Worm (Caenorhabditis elegans) whole organism, L1 larva: Measurements from ENCODE around the gene sre-7.

Experiments
- C04F5.9 ChIP-seq: sonication (generic microtip); optimal IDR thresholded peaks from 2 replicates; lab custom pipeline; 2016; ENCODE audit warnings: missing genetic modification characterization, missing compliant biosample characterization
- C16A3.4 ChIP-seq: fragments of 150-350 bp; optimal IDR thresholded peaks from 2 replicates; lab custom pipeline; 2014; ENCODE audit warnings: missing biosample characterization, missing genetic modification characterization
- C34B4.2 ChIP-seq: sonication (generic microtip); optimal IDR thresholded peaks from 2 replicates; lab custom pipeline; 2017; ENCODE audit warnings: mild to moderate bottlenecking, missing genetic modification characterization, missing compliant biosample characterization
- Y116A8C.19 ChIP-seq: sonication (generic microtip); optimal IDR thresholded peaks from 2 replicates; lab custom pipeline; 2016; ENCODE audit warnings: missing compliant biosample characterization, missing genetic modification characterization, borderline replicate concordance
- aha-1 ChIP-seq: fragments of 150-350 bp; optimal IDR thresholded peaks from 2 replicates; lab custom pipeline; 2014; ENCODE audit warnings: missing biosample characterization, missing genetic modification characterization
- alr-1 ChIP-seq: fragments of 200-800 bp; sonication (Bioruptor generic); optimal IDR thresholded peaks from 2 replicates; lab custom pipeline; 2018; ENCODE audit warnings: borderline replicate concordance, mild to moderate bottlenecking, missing genetic modification characterization, missing compliant biosample characterization
- ama-1 ChIP-seq: fragments of 150-350 bp; optimal IDR thresholded peaks from 2 replicates; lab custom pipeline; 2014
- blmp-1 ChIP-seq: fragments of 150-350 bp; optimal IDR thresholded peaks from 2 replicates; lab custom pipeline; 2014; ENCODE audit warnings: missing biosample characterization, missing genetic modification characterization
- ceh-8 ChIP-seq: fragments of 200-800 bp; sonication (Bioruptor generic); optimal IDR thresholded peaks from 2 replicates; lab custom pipeline; 2018; ENCODE audit warnings: mild to moderate bottlenecking, missing genetic modification characterization, moderate library complexity, missing compliant biosample characterization
- ceh-82 ChIP-seq, 3 experiments: fragments of 150-350 bp in 1 of 3; sonication (generic microtip) in 2 of 3; optimal IDR thresholded peaks; 2 replicates each; lab custom pipeline; 2014 to 2017; ENCODE audit warnings: missing biosample characterization in 3 of 3, missing genetic modification characterization in 3 of 3
- dpl-1 ChIP-seq, 3 experiments: fragments of 150-350 bp in 2 of 3; sonication (generic microtip) in 1 of 3; optimal IDR thresholded peaks; 2 replicates each; lab custom pipeline; 2014 to 2017; ENCODE audit warnings: missing biosample characterization in 3 of 3, missing genetic modification characterization in 3 of 3, missing genetic modification reagents in 3 of 3
- egl-13 ChIP-seq: sonication (generic microtip); optimal IDR thresholded peaks from 2 replicates; lab custom pipeline; 2016; ENCODE audit warnings: missing genotype, missing genetic modification reagents, missing genetic modification characterization, missing compliant biosample characterization
- egl-27 ChIP-seq, 2 experiments: fragments of 150-350 bp in 1 of 2; sonication (generic microtip); optimal IDR thresholded peaks; 3 replicates each; lab custom pipeline; 2017 to 2018; ENCODE audit warnings: missing biosample characterization in 2 of 2, missing genetic modification characterization in 2 of 2, missing genetic modification reagents in 2 of 2
- elt-3 ChIP-seq, 6 experiments: fragments of 150-350 bp in 1 of 6; sonication (generic microtip); optimal IDR thresholded peaks; 2 replicates each; lab custom pipeline; 2017 to 2018; ENCODE audit warnings: missing biosample characterization in 6 of 6, missing genetic modification characterization in 6 of 6, inconsistent platforms in 1 of 6
- hlh-17 ChIP-seq: fragments of 200-800 bp; sonication (Bioruptor generic); optimal IDR thresholded peaks from 2 replicates; lab custom pipeline; 2018; ENCODE audit warnings: missing genetic modification characterization, mild to moderate bottlenecking, missing compliant biosample characterization, moderate library complexity, borderline replicate concordance
- hlh-4 ChIP-seq: sonication (generic microtip); optimal IDR thresholded peaks from 2 replicates; lab custom pipeline; 2016; ENCODE audit warnings: mild to moderate bottlenecking, missing genetic modification characterization, missing compliant biosample characterization
- hpl-2 ChIP-seq: fragments of 150-350 bp; optimal IDR thresholded peaks from 2 replicates; lab custom pipeline; 2014; ENCODE audit warnings: missing biosample characterization, missing genetic modification reagents, missing genetic modification characterization
- irx-1 ChIP-seq: sonication (generic microtip); optimal IDR thresholded peaks from 2 replicates; lab custom pipeline; 2016; ENCODE audit warnings: missing genetic modification characterization, missing compliant biosample characterization
- jun-1 ChIP-seq: fragments of 150-350 bp; optimal IDR thresholded peaks from 2 replicates; lab custom pipeline; 2014; ENCODE audit warnings: missing biosample characterization, missing genetic modification reagents, missing genetic modification characterization
- lin-14 ChIP-seq: fragments of 200-800 bp; sonication (Bioruptor generic); optimal IDR thresholded peaks from 2 replicates; lab custom pipeline; 2018; ENCODE audit warnings: mild to moderate bottlenecking, missing genetic modification characterization, moderate library complexity, missing compliant biosample characterization
- lin-35 ChIP-seq, 2 experiments: fragments of 150-350 bp; optimal IDR thresholded peaks; 2 replicates each; lab custom pipeline; 2014; ENCODE audit warnings: missing biosample characterization in 2 of 2, missing genetic modification characterization in 2 of 2, missing genetic modification reagents in 2 of 2
- lin-39 ChIP-seq: fragments of 150-350 bp; optimal IDR thresholded peaks from 2 replicates; lab custom pipeline; 2014; ENCODE audit warnings: missing biosample characterization, missing genetic modification reagents, missing genetic modification characterization
- lsy-2 ChIP-seq, 2 experiments: fragments of 150-350 bp; optimal IDR thresholded peaks; 2 replicates each; lab custom pipeline; 2014; ENCODE audit warnings: missing biosample characterization in 2 of 2, missing genetic modification characterization in 2 of 2
- mab-9 ChIP-seq: fragments of 200-800 bp; sonication (Bioruptor generic); IDR thresholded peaks from 2 replicates; pipeline ENCODE4 v1.3.6; 2022; ENCODE audit warnings: missing genetic modification reagents, missing genetic modification characterization, missing compliant biosample characterization
- mdl-1 ChIP-seq, 2 experiments: fragments of 150-350 bp; optimal IDR thresholded peaks; 2 replicates each; lab custom pipeline; 2014 to 2017; ENCODE audit warnings: missing biosample characterization in 2 of 2, missing genetic modification characterization in 2 of 2, inconsistent platforms in 1 of 2
- mep-1 ChIP-seq: fragments of 150-350 bp; optimal IDR thresholded peaks from 2 replicates; lab custom pipeline; 2014; ENCODE audit warnings: missing biosample characterization, missing genetic modification characterization
- nhr-11 ChIP-seq: fragments of 150-350 bp; optimal IDR thresholded peaks from 2 replicates; lab custom pipeline; 2014; ENCODE audit warnings: missing biosample characterization, missing genetic modification characterization
- nhr-12 ChIP-seq: sonication (generic microtip); optimal IDR thresholded peaks from 2 replicates; lab custom pipeline; 2017; ENCODE audit warnings: missing biosample characterization, missing genetic modification characterization
- nhr-19 ChIP-seq: fragments of 200-800 bp; sonication (Bioruptor generic); conservative IDR thresholded peaks from 2 replicates; pipeline ENCODE4 v1.3.6; 2022; ENCODE audit warnings: missing genetic modification characterization, missing compliant biosample characterization
- nhr-20 ChIP-seq: sonication (generic microtip); optimal IDR thresholded peaks from 2 replicates; lab custom pipeline; 2016; ENCODE audit warnings: mild to moderate bottlenecking, missing genetic modification characterization, missing compliant biosample characterization
- nhr-237 ChIP-seq: fragments of 150-350 bp; optimal IDR thresholded peaks from 2 replicates; lab custom pipeline; 2014; ENCODE audit warnings: missing biosample characterization, missing genetic modification characterization
- nhr-28 ChIP-seq: fragments of 150-350 bp; optimal IDR thresholded peaks from 2 replicates; lab custom pipeline; 2014; ENCODE audit warnings: missing biosample characterization, missing genetic modification characterization
- nhr-76 ChIP-seq: sonication (generic microtip); optimal IDR thresholded peaks from 2 replicates; lab custom pipeline; 2017; ENCODE audit warnings: missing biosample characterization, missing genetic modification characterization
- nhr-77 ChIP-seq: fragments of 150-350 bp; optimal IDR thresholded peaks from 2 replicates; lab custom pipeline; 2014; ENCODE audit warnings: missing biosample characterization, missing genetic modification characterization
- nhr-84 ChIP-seq: sonication (generic microtip); optimal IDR thresholded peaks from 2 replicates; lab custom pipeline; 2017; ENCODE audit warnings: missing biosample characterization, missing genetic modification characterization
- nhr-85 ChIP-seq: sonication (generic microtip); peaks from one replicate; lab custom pipeline; 2016; ENCODE audit warnings: missing genetic modification characterization, inconsistent platforms, missing compliant biosample characterization
- nhr-90 ChIP-seq: sonication (generic microtip); optimal IDR thresholded peaks from 2 replicates; lab custom pipeline; 2016; ENCODE audit warnings: mild to moderate bottlenecking, missing genetic modification characterization, missing compliant biosample characterization; ENCODE audit not compliant: poor library complexity
- pag-3 ChIP-seq: sonication (generic microtip); optimal IDR thresholded peaks from 2 replicates; lab custom pipeline; 2017; ENCODE audit warnings: missing genetic modification characterization, mild to moderate bottlenecking, missing compliant biosample characterization, antibody characterized with exemption, borderline replicate concordance; ENCODE audit not compliant: insufficient read depth
- pax-3 ChIP-seq: fragments of 200-800 bp; sonication (Bioruptor generic); optimal IDR thresholded peaks from 2 replicates; lab custom pipeline; 2018; ENCODE audit warnings: mild to moderate bottlenecking, missing genetic modification characterization, moderate library complexity, missing compliant biosample characterization
- snpc-4 ChIP-seq: fragments of 150-350 bp; optimal IDR thresholded peaks from 2 replicates; lab custom pipeline; 2014; ENCODE audit warnings: missing biosample characterization, missing genetic modification characterization
- snu-23 ChIP-seq: sonication (generic microtip); optimal IDR thresholded peaks from 2 replicates; lab custom pipeline; 2016; ENCODE audit warnings: missing genetic modification characterization, missing compliant biosample characterization
- sup-37 ChIP-seq: fragments of 200-800 bp; sonication (Bioruptor generic); optimal IDR thresholded peaks from 2 replicates; lab custom pipeline; 2018; ENCODE audit warnings: mild to moderate bottlenecking, missing genetic modification characterization, missing compliant biosample characterization
- swsn-7 ChIP-seq: sonication (generic microtip); optimal IDR thresholded peaks from 2 replicates; lab custom pipeline; 2016; ENCODE audit warnings: missing genetic modification characterization, missing compliant biosample characterization
- tbx-2 ChIP-seq: sonication (generic microtip); optimal IDR thresholded peaks from 2 replicates; lab custom pipeline; 2016; ENCODE audit warnings: missing genetic modification characterization, missing compliant biosample characterization
- tlp-1 ChIP-seq: fragments of 150-350 bp; optimal IDR thresholded peaks from 2 replicates; lab custom pipeline; 2014; ENCODE audit warnings: missing biosample characterization, missing genetic modification characterization
- unc-130 ChIP-seq: fragments of 150-350 bp; optimal IDR thresholded peaks from 2 replicates; lab custom pipeline; 2017; ENCODE audit warnings: missing biosample characterization, missing genetic modification characterization, inconsistent platforms
- unc-30 ChIP-seq: sonication (generic microtip); optimal IDR thresholded peaks from 2 replicates; lab custom pipeline; 2017; ENCODE audit warnings: missing biosample characterization, missing genetic modification characterization
- unc-62 ChIP-seq: fragments of 150-350 bp; optimal IDR thresholded peaks from 2 replicates; lab custom pipeline; 2014; ENCODE audit warnings: missing biosample characterization, missing genetic modification reagents, missing genetic modification characterization
- vab-15 ChIP-seq: sonication (generic microtip); optimal IDR thresholded peaks from 2 replicates; lab custom pipeline; 2017; ENCODE audit warnings: missing genotype, mild to moderate bottlenecking, missing genetic modification characterization, missing compliant biosample characterization
- ztf-11 ChIP-seq, 2 experiments: sonication (generic microtip); optimal IDR thresholded peaks; 2 replicates each; lab custom pipeline; 2016 to 2017; ENCODE audit warnings: missing genetic modification characterization in 2 of 2, missing biosample characterization in 1 of 2, missing compliant biosample characterization in 1 of 2

sre-7 gene

ce11 chrV:14197651-14198050, 46.4 kb upstream of the sre-7 start (continued):
- TF ChIP-seq sup-37 (GFP tag; lab: Kevin White, UChicago) (no peak), tlp-1 (tag; lab: Kevin White, UChicago) (no peak), nhr-12 (tag; lab: Kevin White, UChicago) (no peak), blmp-1 (tag; lab: Kevin White, UChicago) (no peak), snpc-4 (tag; lab: Kevin White, UChicago) (no peak), nhr-76 (tag; lab: Kevin White, UChicago) (no peak), lin-14 (GFP tag; lab: Kevin White, UChicago) (peak; percentile 41), ceh-82 (tag; optimal IDR thresholded peaks at IDR 0.05; lab: Kevin White, UChicago) (no peak)

ce11 chrV:14200086-14200485, 43.9 kb upstream of the sre-7 start:
- TF ChIP-seq unc-62, result no peak
- TF ChIP-seq nhr-237 (tag; lab: Kevin White, UChicago), result peak; percentile 93
- TF ChIP-seq vab-15 (tag; lab: Kevin White, UChicago), result no peak
- peak; percentile 96 for TF ChIP-seq mep-1 (tag; lab: Kevin White, UChicago)
- TF ChIP-seq nhr-20, result peak; percentile 97
- peak in 3 of 6 experiments; percentile 56 to 92 (median 67) for TF ChIP-seq elt-3 (tag; optimal IDR thresholded peaks at IDR 0.05; lab: Kevin White, UChicago)
- TF ChIP-seq C04F5.9 (tag; lab: Kevin White, UChicago), result peak; percentile 31
- TF ChIP-seq swsn-7 (tag; lab: Kevin White, UChicago), result peak; percentile 91
- no peak for TF ChIP-seq nhr-84 (tag; lab: Kevin White, UChicago)
- TF ChIP-seq nhr-85 (tag; lab: Kevin White, UChicago), result peak; percentile 91
- TF ChIP-seq unc-130 (tag; lab: Kevin White, UChicago), result peak; percentile 50
- no peak for TF ChIP-seq pag-3 (tag; lab: Kevin White, UChicago)
- peak; percentile 93 for TF ChIP-seq nhr-11 (tag; lab: Kevin White, UChicago)
- TF ChIP-seq lsy-2 (tag; optimal IDR thresholded peaks at IDR 0.05; lab: Kevin White, UChicago), result peak; percentile 87 to 91
- TF ChIP-seq nhr-28 (tag; lab: Kevin White, UChicago), result peak; percentile 64
- peak; percentile 82 to 92 for TF ChIP-seq egl-27 (tag; optimal IDR thresholded peaks at IDR 0.05; lab: Kevin White, UChicago)
- TF ChIP-seq C34B4.2, result no peak
- peak; percentile 90 for TF ChIP-seq nhr-19 (GFP tag; lab: Robert Waterston, UW)
- peak; percentile 59; the same call in 1 of the 2 replicates for TF ChIP-seq mab-9
- TF ChIP-seq egl-13, result peak; percentile 68
- TF ChIP-seq ceh-82 (tag; optimal IDR thresholded peaks at IDR 0.05; lab: Kevin White, UChicago), result peak; percentile 84 to 93 (median 90)
- TF ChIP-seq aha-1, result peak; percentile 66
- peak; percentile 34 for TF ChIP-seq ceh-8
- peak; percentile 74 to 87 for TF ChIP-seq lin-35 (GFP tag; optimal IDR thresholded peaks at IDR 0.05; lab: Kevin White, UChicago)
- TF ChIP-seq hpl-2 (GFP tag; lab: Kevin White, UChicago), result peak; percentile 85
- no peak for TF ChIP-seq hlh-4 (tag; lab: Kevin White, UChicago)
- TF ChIP-seq ztf-11 (tag; optimal IDR thresholded peaks at IDR 0.05; lab: Kevin White, UChicago), result peak in 1 of 2 experiments; percentile 58
- peak; percentile 92 for TF ChIP-seq pax-3 (tag; lab: Kevin White, UChicago)
- peak; percentile 85 for TF ChIP-seq jun-1 (tag; lab: Kevin White, UChicago)
- peak; percentile 79 for TF ChIP-seq blmp-1 (tag; lab: Kevin White, UChicago)
- TF ChIP-seq ama-1 (lab: Kevin White, UChicago), result peak; percentile 40
- no peak for TF ChIP-seq hlh-17 (GFP tag; lab: Kevin White, UChicago)
- TF ChIP-seq nhr-76 (tag; lab: Kevin White, UChicago), result no peak
- TF ChIP-seq tbx-2 (tag; lab: Kevin White, UChicago), result peak; percentile 92
- TF ChIP-seq irx-1, result peak; percentile 85
- peak; percentile 91 for TF ChIP-seq C16A3.4
- peak; percentile 97 for TF ChIP-seq snu-23 (GFP tag; lab: Kevin White, UChicago)
- TF ChIP-seq alr-1, result no peak
- TF ChIP-seq dpl-1 (GFP tag; optimal IDR thresholded peaks at IDR 0.05; lab: Kevin White, UChicago), result peak; percentile 54 to 66 (median 62)
- TF ChIP-seq mdl-1 (tag; optimal IDR thresholded peaks at IDR 0.05; lab: Kevin White, UChicago), result peak in 1 of 2 experiments; percentile 96
- TF ChIP-seq nhr-12 (tag; lab: Kevin White, UChicago), result no peak
- TF ChIP-seq nhr-77, result peak; percentile 93
- no peak for TF ChIP-seq Y116A8C.19 (tag; lab: Kevin White, UChicago)
- peak; percentile 57 for TF ChIP-seq lin-39
- no peak for TF ChIP-seq unc-30 (tag; lab: Kevin White, UChicago)
- TF ChIP-seq nhr-90, result peak; percentile 90
